Worm (Caenorhabditis elegans): ENCODE data around the gene sar-1.
A peak's percentile ranks its signal among the peaks of the same experiment; 100 is the strongest.

ce11 chrIV:4511259-4511890 is 1.7 kb downstream of the sar-1 start, which contains the start of the genes rfth-1 and ZK180.8:
- TF ChIP-seq ama-1 (optimal IDR thresholded peaks at IDR 0.05), result no peak
- TF ChIP-seq ama-1 (GFP tag; optimal IDR thresholded peaks at IDR 0.05), result peak in 1 of 2 experiments; percentile 58
- no peak for TF ChIP-seq let-607 (tag; optimal IDR thresholded peaks at IDR 0.05)
